Fruit fly (Drosophila melanogaster): ENCODE measurements around the gene Samuel.
A peak's percentile ranks its signal among the peaks of the same experiment; 100 is the strongest.

Samuel gene

DNA sequence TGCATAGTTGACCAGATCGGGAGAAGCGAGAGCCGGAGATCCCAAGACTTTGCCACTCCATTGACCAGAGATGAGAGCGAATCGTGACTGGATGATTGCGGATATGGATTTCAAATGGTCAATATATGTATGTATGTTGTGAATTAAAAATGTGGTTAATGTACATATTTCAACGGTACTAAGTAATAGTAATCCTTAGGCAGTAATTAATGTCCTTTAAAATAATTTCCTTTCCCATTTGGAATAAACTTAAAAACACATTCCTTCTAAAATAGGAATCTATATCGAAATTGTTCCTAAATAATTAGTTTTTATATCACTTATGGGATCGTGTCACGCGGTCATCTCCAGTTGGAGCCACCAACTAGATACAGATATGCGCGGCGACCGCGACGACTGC, 7.1 kb upstream of the Samuel start:
- no peak for TF ChIP-seq pan (optimal IDR thresholded peaks at IDR 0.05)
- TF ChIP-seq psq (optimal IDR thresholded peaks at IDR 0.05): no peak
- TF ChIP-seq usp (GFP tag; optimal IDR thresholded peaks at IDR 0.05): no peak
- no peak for TF ChIP-seq EcR (GFP tag; optimal IDR thresholded peaks at IDR 0.05)
- TF ChIP-seq Dll (optimal IDR thresholded peaks at IDR 0.05): no peak
- no peak for TF ChIP-seq CG8478 (optimal IDR thresholded peaks at IDR 0.05)

DNA sequence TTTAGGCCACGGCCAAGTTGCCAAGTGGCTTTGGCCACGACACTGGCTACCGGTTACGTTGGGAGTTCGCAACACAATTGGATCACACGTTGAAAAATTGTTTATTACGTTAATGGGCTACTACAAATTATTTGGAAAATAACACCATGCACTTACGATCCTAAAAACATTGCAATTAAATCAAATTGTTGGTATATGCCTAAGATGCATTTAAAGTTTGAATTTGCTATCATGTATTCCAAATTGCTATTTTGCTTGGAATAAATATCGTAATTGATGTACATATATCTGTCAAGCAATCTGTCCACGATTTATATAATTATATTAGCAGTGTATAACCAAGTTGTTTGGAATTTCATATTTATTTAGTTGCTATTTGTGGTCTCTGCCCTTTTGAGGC, 6.1 kb upstream of the Samuel start:
- no peak for TF ChIP-seq Dll (optimal IDR thresholded peaks at IDR 0.05)
- no peak for TF ChIP-seq EcR (GFP tag; optimal IDR thresholded peaks at IDR 0.05)

DNA sequence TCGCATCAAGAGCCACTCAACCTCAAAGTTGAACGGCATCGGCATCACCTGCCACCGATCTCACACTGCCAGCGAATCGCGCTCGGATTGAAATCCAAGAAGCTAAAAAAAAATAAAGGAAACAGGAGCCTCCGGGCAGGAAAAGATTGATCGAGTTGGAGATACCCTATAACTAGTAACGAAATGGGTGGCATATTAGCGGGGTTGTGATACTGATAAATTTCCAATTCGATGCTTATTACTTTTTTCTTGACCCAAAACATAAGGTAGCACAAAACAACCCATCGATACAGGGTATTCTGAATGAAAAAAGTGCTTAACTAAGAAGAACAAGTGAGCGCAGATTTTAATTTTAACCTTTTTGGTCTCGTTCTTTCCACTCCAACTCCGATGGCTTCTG, 5.5 kb upstream of the Samuel start:
- TF ChIP-seq psq (optimal IDR thresholded peaks at IDR 0.05): no peak
- TF ChIP-seq Dll (optimal IDR thresholded peaks at IDR 0.05): no peak
- no peak for TF ChIP-seq usp (GFP tag; optimal IDR thresholded peaks at IDR 0.05)
- no peak for TF ChIP-seq CG8478 (optimal IDR thresholded peaks at IDR 0.05)
- TF ChIP-seq pan (optimal IDR thresholded peaks at IDR 0.05): peak; percentile 75
- TF ChIP-seq EcR (GFP tag; optimal IDR thresholded peaks at IDR 0.05): peak in 1 of 2 experiments; percentile 39

- TF ChIP-seq pan (optimal IDR thresholded peaks at IDR 0.05) (no peak), CG8478 (optimal IDR thresholded peaks at IDR 0.05) (no peak), psq (optimal IDR thresholded peaks at IDR 0.05) (no peak), usp (GFP tag; optimal IDR thresholded peaks at IDR 0.05) (no peak), Dll (optimal IDR thresholded peaks at IDR 0.05) (no peak), EcR (GFP tag; optimal IDR thresholded peaks at IDR 0.05) (no peak)
Observed at dm6 chr2L:11070862-11071261, 4.1 kb upstream of the Samuel start, which contains the start of gene CG14915. TSS of gene CG14915 (plus strand) at chr2L:11071027.

DNA sequence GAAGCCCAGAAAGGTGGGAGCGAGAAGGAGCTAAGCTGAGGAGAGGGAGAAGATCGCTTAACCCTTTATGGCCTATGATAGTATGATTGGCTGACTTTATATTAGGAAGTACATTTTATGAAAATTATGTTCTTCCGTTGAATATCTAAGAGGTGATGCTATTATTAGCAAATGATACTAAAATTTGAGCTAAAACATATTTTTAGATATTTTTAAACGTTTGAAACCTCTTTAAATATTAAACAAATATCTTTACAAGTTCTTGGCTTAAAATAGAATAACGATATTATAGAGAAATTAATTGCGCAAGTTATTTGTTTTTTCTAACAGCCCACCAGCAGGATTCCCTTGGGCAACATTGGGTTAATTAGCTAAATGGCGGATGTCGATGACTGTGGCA, 2.7 kb upstream of the Samuel start:
- no peak for TF ChIP-seq Dll (optimal IDR thresholded peaks at IDR 0.05)
- TF ChIP-seq EcR (GFP tag; optimal IDR thresholded peaks at IDR 0.05): no peak
- TF ChIP-seq usp (GFP tag; optimal IDR thresholded peaks at IDR 0.05): no peak
- no peak for TF ChIP-seq psq (optimal IDR thresholded peaks at IDR 0.05)
- TF ChIP-seq pan (optimal IDR thresholded peaks at IDR 0.05): no peak
- no peak for TF ChIP-seq CG8478 (optimal IDR thresholded peaks at IDR 0.05)

- no peak for TF ChIP-seq usp (GFP tag; optimal IDR thresholded peaks at IDR 0.05)
Observed at dm6 chr2L:11068907-11069306, 2.1 kb upstream of the Samuel start.

DNA sequence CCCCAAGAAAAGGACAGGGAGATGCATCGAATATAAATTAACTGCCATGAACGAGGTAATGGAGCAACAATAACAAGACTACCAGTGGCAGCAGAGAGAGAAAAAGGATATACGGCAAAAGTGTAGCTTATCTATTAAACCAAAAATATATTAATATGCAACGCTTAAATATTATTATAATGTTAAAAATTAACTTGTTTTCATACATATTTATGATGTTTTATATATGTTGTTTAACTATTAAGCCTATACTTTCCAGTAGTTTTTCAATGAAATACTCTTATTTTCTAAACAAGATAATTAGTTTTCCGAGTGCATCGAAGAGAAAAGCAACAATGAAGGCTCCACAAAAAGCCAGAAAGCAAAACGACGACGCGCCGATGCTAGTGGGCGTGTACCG, 1.6 kb upstream of the Samuel start:
- no peak for TF ChIP-seq usp (GFP tag; optimal IDR thresholded peaks at IDR 0.05)
- TF ChIP-seq CG8478 (optimal IDR thresholded peaks at IDR 0.05): no peak
- TF ChIP-seq pan (optimal IDR thresholded peaks at IDR 0.05): no peak
- TF ChIP-seq psq (optimal IDR thresholded peaks at IDR 0.05): no peak
- no peak for TF ChIP-seq Dll (optimal IDR thresholded peaks at IDR 0.05)

DNA sequence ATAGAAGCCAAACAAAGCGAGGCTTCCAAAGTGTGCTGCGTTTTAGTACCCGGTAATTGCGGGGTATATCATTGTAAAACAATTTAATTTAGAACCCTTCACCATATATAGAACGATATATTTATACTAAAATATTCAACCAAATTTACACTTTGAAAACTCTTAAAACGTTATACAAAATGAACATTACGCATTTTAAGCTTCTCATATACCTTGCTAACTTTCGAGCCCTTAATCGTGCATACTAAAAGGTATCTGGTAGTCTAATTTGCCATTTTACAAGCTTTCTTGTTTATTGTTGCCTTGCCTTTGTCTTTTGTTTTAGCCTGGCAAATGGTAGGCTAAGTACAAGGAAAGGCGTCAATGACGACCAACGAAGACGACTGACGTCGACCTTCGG, 1.2 kb upstream of the Samuel start:
- no peak for TF ChIP-seq Dll (optimal IDR thresholded peaks at IDR 0.05)
- peak; percentile 73 for TF ChIP-seq pan (optimal IDR thresholded peaks at IDR 0.05)

DNA sequence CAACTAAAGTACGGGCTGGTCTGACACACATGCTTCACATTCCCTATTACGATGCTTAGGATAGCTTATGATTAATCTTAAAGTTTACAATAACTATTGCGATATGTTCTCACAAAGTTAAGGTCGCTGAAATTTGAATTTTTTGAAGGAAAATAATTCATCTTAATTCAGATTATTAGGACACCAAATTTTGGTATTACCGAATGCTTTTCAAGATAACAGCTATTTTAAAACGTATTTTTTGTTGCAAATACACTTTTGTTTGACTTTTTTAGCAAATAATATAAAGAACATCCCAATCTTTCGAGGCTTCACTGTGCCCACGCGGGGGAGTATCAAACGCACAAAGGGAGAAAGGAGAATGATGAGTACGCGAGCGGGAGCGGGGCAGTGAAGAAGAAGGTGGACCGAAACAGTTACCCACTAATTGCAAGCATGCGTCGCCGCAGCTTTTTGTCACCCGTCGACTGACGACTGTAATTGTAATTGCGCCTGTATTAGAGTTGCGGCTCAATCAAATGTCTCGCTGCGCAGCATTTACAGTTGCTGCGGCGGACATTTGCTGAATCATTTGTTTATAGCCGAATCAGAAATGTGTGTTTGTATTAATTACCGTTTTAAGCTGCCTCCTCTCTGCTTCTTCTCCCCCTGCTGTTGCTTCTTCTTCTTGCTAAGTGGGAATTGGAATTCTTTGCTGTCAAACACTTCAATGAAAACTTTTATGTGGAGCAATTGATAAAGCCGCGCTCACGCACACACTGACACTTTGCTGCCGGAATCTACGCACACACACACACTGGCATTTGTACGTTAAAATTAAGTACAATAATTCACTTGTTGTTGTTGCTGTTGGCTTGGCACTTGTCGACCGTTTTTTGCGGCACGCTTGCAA, 620 bp downstream of the Samuel start:
- TF ChIP-seq psq (optimal IDR thresholded peaks at IDR 0.05) (no peak), Dll (optimal IDR thresholded peaks at IDR 0.05) (no peak), pan (optimal IDR thresholded peaks at IDR 0.05) (no peak), EcR (GFP tag; optimal IDR thresholded peaks at IDR 0.05) (no peak), CG8478 (optimal IDR thresholded peaks at IDR 0.05) (no peak), usp (GFP tag; optimal IDR thresholded peaks at IDR 0.05) (no peak)

DNA sequence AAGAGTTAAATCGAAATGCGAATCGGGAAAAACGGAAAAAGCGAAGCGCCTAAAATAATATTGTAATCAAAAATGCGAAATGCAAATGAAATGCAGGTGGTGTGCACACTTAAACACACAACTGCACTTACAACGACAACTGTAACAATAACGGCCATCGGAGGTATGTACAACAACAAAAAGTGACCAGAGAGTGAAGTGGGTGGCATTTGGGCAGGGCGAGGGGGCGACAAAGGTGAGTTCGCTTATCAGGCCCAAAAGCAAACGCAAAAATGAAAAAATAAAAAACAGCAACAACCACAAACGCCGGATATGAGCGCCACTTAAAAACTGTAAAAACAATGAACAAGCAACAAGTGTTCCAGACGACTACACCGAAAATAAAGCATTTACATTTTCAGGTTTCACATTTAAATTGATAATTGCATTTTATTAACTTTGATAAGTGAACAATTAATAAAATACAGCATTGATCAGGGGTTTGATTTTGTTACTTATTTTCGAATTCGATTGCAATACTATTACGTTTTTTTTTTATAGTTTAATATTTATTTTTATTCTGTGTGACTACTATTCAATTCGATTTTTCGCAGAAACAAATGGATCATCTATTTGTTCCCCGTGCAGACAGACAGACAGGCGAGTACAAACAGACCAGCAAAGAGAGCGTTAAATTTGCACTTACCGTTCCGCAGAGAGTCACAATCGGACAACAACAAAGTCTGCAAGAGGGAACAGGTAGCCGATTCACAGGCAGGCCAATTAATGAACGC, 1.5 kb downstream of the Samuel start:
- no peak for TF ChIP-seq psq (optimal IDR thresholded peaks at IDR 0.05)
- TF ChIP-seq EcR (GFP tag; optimal IDR thresholded peaks at IDR 0.05): no peak
- TF ChIP-seq pan (optimal IDR thresholded peaks at IDR 0.05): peak; percentile 42
- TF ChIP-seq Dll (optimal IDR thresholded peaks at IDR 0.05): no peak

DNA sequence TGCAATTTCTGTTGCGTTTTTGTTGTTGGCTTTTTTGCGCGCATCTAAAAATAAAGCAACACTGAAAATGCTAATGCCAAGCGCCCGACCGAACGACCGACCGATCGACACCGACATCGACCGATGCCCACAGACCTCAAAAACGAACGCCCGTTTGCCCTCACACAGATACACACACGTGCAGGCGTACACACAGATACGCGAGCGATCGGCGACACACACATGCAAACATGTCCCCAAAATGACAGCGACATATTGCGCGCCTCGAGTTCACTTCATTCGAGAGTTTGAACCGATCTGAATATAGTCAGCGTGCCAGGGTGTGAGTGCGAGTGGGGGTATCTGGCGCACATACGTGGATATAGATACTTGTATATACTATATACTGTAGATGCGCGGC, 5.6 kb downstream of the Samuel start:
- TF ChIP-seq Dll (optimal IDR thresholded peaks at IDR 0.05) (no peak), EcR (GFP tag; optimal IDR thresholded peaks at IDR 0.05) (no peak), CG8478 (optimal IDR thresholded peaks at IDR 0.05) (no peak), usp (GFP tag; optimal IDR thresholded peaks at IDR 0.05) (no peak), pan (optimal IDR thresholded peaks at IDR 0.05) (no peak), psq (optimal IDR thresholded peaks at IDR 0.05) (no peak)

DNA sequence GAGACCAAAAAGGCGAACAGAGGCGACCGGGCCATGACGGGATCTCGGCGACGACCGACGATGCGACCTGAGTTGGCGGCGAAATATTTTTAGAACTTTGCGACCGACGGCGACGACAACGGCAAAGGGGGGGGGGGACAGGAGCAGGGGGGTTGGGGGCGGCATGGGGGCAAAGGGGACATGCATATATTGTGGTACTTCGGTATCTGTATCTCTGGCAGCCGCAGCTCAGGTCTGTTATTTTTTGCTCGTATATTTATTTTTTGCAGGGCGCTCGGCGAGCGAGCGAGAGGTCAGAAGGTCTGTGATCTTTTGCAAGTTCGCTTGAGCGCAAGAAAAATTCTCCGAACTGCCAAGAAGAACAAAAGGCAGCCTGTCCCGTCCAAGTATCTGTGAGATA, 7.6 kb downstream of the Samuel start:
- no peak for TF ChIP-seq Dll (optimal IDR thresholded peaks at IDR 0.05)
- TF ChIP-seq psq (optimal IDR thresholded peaks at IDR 0.05): no peak
- TF ChIP-seq EcR (GFP tag; optimal IDR thresholded peaks at IDR 0.05): no peak
- TF ChIP-seq CG8478 (optimal IDR thresholded peaks at IDR 0.05): no peak
- no peak for TF ChIP-seq pan (optimal IDR thresholded peaks at IDR 0.05)
- no peak for TF ChIP-seq usp (GFP tag; optimal IDR thresholded peaks at IDR 0.05)

Measured in whole organism.